Fruit fly (Drosophila melanogaster) whole organism, prepupa: Measurements from ENCODE around the gene defl.

Source experiments
- Blimp-1 ChIP-seq: fragments of 200-800 bp; sonication (Bioruptor generic); optimal IDR thresholded peaks from 3 replicates; lab custom pipeline; 2017; ENCODE audit warnings: missing biosample characterization, missing genetic modification characterization, mild to moderate bottlenecking, moderate library complexity, missing genetic modification reagents
- CG6163 ChIP-seq: fragments of 200-800 bp; sonication (Bioruptor generic); IDR thresholded peaks from 3 replicates; pipeline ENCODE4 v1.3.6; 2022; ENCODE audit warnings: missing biosample characterization, missing genetic modification characterization
- Eip93F ChIP-seq: fragments of 200-800 bp; sonication (Bioruptor generic); optimal IDR thresholded peaks from 2 replicates; lab custom pipeline; 2016; ENCODE audit warnings: missing biosample characterization, mild to moderate bottlenecking, missing genetic modification characterization
- vri ChIP-seq: fragments of 200-800 bp; sonication (Bioruptor generic); optimal IDR thresholded peaks from 3 replicates; lab custom pipeline; 2016; ENCODE audit warnings: missing biosample characterization, mild to moderate bottlenecking, missing genetic modification characterization

DNA sequence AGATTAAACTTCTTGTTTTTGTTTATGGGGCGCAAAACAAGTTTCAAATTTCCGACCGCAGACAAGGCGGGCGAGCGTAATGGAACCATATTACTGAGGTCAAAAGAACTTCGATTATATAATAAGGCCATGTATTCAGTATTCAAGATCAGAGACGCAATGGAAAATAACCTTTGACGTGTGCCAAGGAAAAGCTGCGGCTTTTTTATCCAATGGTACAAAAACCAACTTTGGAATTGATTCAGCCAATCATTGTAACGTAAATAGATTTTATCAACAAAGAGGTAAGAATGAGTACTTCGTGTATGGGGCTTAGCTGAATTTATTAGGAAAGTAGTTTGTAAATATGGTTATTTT lies 25.7 kb upstream of the defl start:
- no peak for TF ChIP-seq Eip93F (GFP tag; lab: Kevin White, UChicago)
- TF ChIP-seq CG6163, result no peak
- no peak for TF ChIP-seq Blimp-1
- TF ChIP-seq vri (GFP tag; lab: Kevin White, UChicago), result no peak
